Worm (Caenorhabditis elegans): ENCODE results near the gene pid-1.

The pid-1 gene

DNA sequence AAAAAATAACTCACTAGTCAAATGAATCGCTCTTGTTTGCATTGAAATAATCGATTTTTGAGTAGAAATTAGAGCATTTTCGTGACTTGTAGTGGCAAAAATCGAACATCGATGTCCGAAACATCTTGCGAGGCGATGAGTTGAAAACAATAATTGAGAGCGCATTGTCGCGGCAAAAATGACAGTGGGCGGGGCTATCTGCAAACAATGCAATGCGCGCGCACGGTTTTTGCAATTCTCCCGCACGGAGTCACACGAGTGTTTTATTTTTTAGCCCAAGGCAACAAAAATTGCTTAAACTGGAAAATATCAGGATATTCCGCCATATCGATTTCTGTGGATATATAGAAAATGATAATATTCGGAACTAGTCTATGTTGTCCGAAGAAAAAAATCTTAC, 18.2 kb upstream of the pid-1 start, which contains the start of gene B0495.9 (continued):
- TF ChIP-seq dox-1 (GFP tag; IDR thresholded peaks at IDR 0.05) (peak; percentile 81), attf-5 (GFP tag; optimal IDR thresholded peaks at IDR 0.05) (peak; percentile 60), madf-3 (GFP tag; IDR thresholded peaks at IDR 0.05) (no peak), him-1 (tag; optimal IDR thresholded peaks at IDR 0.05) (peak; percentile 26), snpc-3.4 (tag; optimal IDR thresholded peaks at IDR 0.05) (no peak), T26A5.8 (tag; optimal IDR thresholded peaks at IDR 0.05) (no peak), mcd-1 (GFP tag; IDR thresholded peaks at IDR 0.05) (peak; percentile 63), nfya-1 (tag; optimal IDR thresholded peaks at IDR 0.05; ENCODE audit: borderline replicate concordance, insufficient read depth) (no peak), let-526 (GFP tag; IDR thresholded peaks at IDR 0.05) (no peak), sdz-38 (tag; optimal IDR thresholded peaks at IDR 0.05) (no peak), Y79H2A.3 (GFP tag; conservative IDR thresholded peaks at IDR 0.05) (no peak), Y67H2A.10 (GFP tag; conservative IDR thresholded peaks at IDR 0.05) (no peak), pha-4 (tag; optimal IDR thresholded peaks at IDR 0.05) (no peak), mes-4 (tag; optimal IDR thresholded peaks at IDR 0.05) (no peak), xnd-1 (tag; optimal IDR thresholded peaks at IDR 0.05) (peak; percentile 12), nhr-120 (GFP tag; IDR thresholded peaks at IDR 0.05) (no peak), tbp1 (GFP tag; optimal IDR thresholded peaks at IDR 0.05) (peak; percentile 36), F55B11.4 (tag; optimal IDR thresholded peaks at IDR 0.05; ENCODE audit: borderline replicate concordance, insufficient read depth) (no peak), unc-130 (GFP tag; optimal IDR thresholded peaks at IDR 0.05) (no peak), Y53G8AR.9 (GFP tag; conservative IDR thresholded peaks at IDR 0.05) (0 out of 2 replicates have a peak, but pooled peaks have one; percentile 55), pbrm-1 (GFP tag; IDR thresholded peaks at IDR 0.05) (peak; percentile 51; the same call in 1 of the 2 replicates), lin-35 (GFP tag; optimal IDR thresholded peaks at IDR 0.05) (no peak), ceh-58 (GFP tag; IDR thresholded peaks at IDR 0.05) (no peak), nhr-80 (tag; optimal IDR thresholded peaks at IDR 0.05) (peak; percentile 51), lin-26 (GFP tag; IDR thresholded peaks at IDR 0.05) (no peak), snpc-1.3 (tag; optimal IDR thresholded peaks at IDR 0.05; ENCODE audit: insufficient read depth) (no peak), mxl-1 (tag; optimal IDR thresholded peaks at IDR 0.05) (no peak), lin-40 (tag; optimal IDR thresholded peaks at IDR 0.05) (no peak), egrh-3 (GFP tag; IDR thresholded peaks at IDR 0.05) (no peak), ets-4 (GFP tag; optimal IDR thresholded peaks at IDR 0.05) (no peak), sea-2 (GFP tag; IDR thresholded peaks at IDR 0.05) (no peak), nfya-2 (GFP tag; IDR thresholded peaks at IDR 0.05) (no peak), ceh-91 (GFP tag; IDR thresholded peaks at IDR 0.05) (no peak), F49E8.2 (tag; optimal IDR thresholded peaks at IDR 0.05; ENCODE audit: insufficient read depth) (peak; percentile 32), zfh-2 (GFP tag; conservative IDR thresholded peaks at IDR 0.05) (no peak), Y53F4B.3 (GFP tag; IDR thresholded peaks at IDR 0.05) (no peak), C06A6.2 (GFP tag; conservative IDR thresholded peaks at IDR 0.05) (no peak), F33H1.4 (GFP tag; IDR thresholded peaks at IDR 0.05) (no peak), ztf-25 (GFP tag; IDR thresholded peaks at IDR 0.05) (0 out of 2 replicates have a peak, but pooled peaks have one; percentile 45), F39B2.1 (GFP tag; IDR thresholded peaks at IDR 0.05) (no peak), bed-2 (GFP tag; IDR thresholded peaks at IDR 0.05) (no peak), sptf-2 (GFP tag; optimal IDR thresholded peaks at IDR 0.05) (no peak), nfyb-1 (GFP tag; IDR thresholded peaks at IDR 0.05) (peak; percentile 44; the same call in 1 of the 2 replicates), B0261.1 (tag; optimal IDR thresholded peaks at IDR 0.05) (no peak), madf-8 (GFP tag; conservative IDR thresholded peaks at IDR 0.05) (no peak), F10E7.11 (tag; optimal IDR thresholded peaks at IDR 0.05) (no peak), madf-6 (GFP tag; IDR thresholded peaks at IDR 0.05) (peak; percentile 66), ztf-26 (tag; optimal IDR thresholded peaks at IDR 0.05) (no peak), Y95B8A.8 (GFP tag; IDR thresholded peaks at IDR 0.05) (no peak)

Data from whole organism, young adult.